Worm (Caenorhabditis elegans) whole organism, young adult: ENCODE results near the gene F56D6.23.
A peak's percentile ranks its signal among the peaks of the same experiment; 100 is the strongest.

Source experiments
- B0019.2 ChIP-seq: fragments of 200-800 bp; sonication (Bioruptor generic); conservative IDR thresholded peaks from 2 replicates; pipeline ENCODE4 v1.3.6; 2022; ENCODE audit warnings: missing genetic modification reagents, missing genetic modification characterization, missing compliant biosample characterization
- C17E4.6 ChIP-seq: fragments of 200-800 bp; sonication (Bioruptor generic); IDR thresholded peaks from 2 replicates; pipeline ENCODE4 v1.3.6; 2022; ENCODE audit warnings: missing genetic modification reagents, missing genetic modification characterization, missing compliant biosample characterization
- F33H1.4 ChIP-seq: fragments of 200-800 bp; sonication (Bioruptor generic); IDR thresholded peaks from 2 replicates; pipeline ENCODE4 v1.3.6; 2022; ENCODE audit warnings: missing genetic modification reagents, missing genetic modification characterization, missing compliant biosample characterization
- F52B5.7 ChIP-seq: sonication (generic microtip); optimal IDR thresholded peaks from 2 replicates; lab custom pipeline; 2016; ENCODE audit warnings: mild to moderate bottlenecking, missing genetic modification characterization, missing compliant biosample characterization
- F55B11.4 ChIP-seq: sonication (generic microtip); optimal IDR thresholded peaks from 2 replicates; lab custom pipeline; 2016; ENCODE audit warnings: missing compliant biosample characterization, missing genetic modification characterization, borderline replicate concordance; ENCODE audit not compliant: insufficient read depth
- F57A8.1 ChIP-seq: fragments of 200-800 bp; sonication (Bioruptor generic); optimal IDR thresholded peaks from 2 replicates; lab custom pipeline; 2018; ENCODE audit warnings: mild to moderate bottlenecking, missing genetic modification characterization, moderate library complexity, missing compliant biosample characterization
- F57C9.4 ChIP-seq: sonication (generic microtip); optimal IDR thresholded peaks from 2 replicates; lab custom pipeline; 2017; ENCODE audit warnings: mild to moderate bottlenecking, missing genetic modification characterization, missing compliant biosample characterization
- T26A5.8 ChIP-seq: sonication (generic microtip); optimal IDR thresholded peaks from 2 replicates; lab custom pipeline; 2016; ENCODE audit warnings: missing genetic modification characterization, missing compliant biosample characterization
- Y53G8AR.9 ChIP-seq: fragments of 200-800 bp; sonication (Bioruptor generic); conservative IDR thresholded peaks from 2 replicates; pipeline ENCODE4 v1.3.6; 2022; ENCODE audit warnings: missing genetic modification reagents, missing genetic modification characterization, missing compliant biosample characterization
- attf-3 ChIP-seq: fragments of 200-800 bp; sonication (Bioruptor generic); conservative IDR thresholded peaks from 2 replicates; pipeline ENCODE4 v1.3.6; 2022; ENCODE audit warnings: missing genetic modification reagents, missing genetic modification characterization, missing compliant biosample characterization
- cebp-1 ChIP-seq, 2 experiments: fragments of 200-800 bp in 1 of 2; sonication (Bioruptor generic) in 1 of 2; sonication (generic microtip) in 1 of 2; IDR thresholded peaks in 1 of 2; optimal IDR thresholded peaks in 1 of 2; 2 replicates each; pipeline versions ENCODE4 v1.3.6 to Lab custom; 2017 to 2022; ENCODE audit warnings: missing compliant biosample characterization in 2 of 2, missing genetic modification characterization in 2 of 2, mild to moderate bottlenecking in 1 of 2, missing genetic modification reagents in 1 of 2, moderate library complexity in 1 of 2
- ceh-100 ChIP-seq: fragments of 200-800 bp; sonication (Bioruptor generic); IDR thresholded peaks from 2 replicates; pipeline ENCODE4 v1.3.6; 2022; ENCODE audit warnings: missing genetic modification reagents, missing genetic modification characterization, missing compliant biosample characterization
- ceh-58 ChIP-seq: fragments of 200-800 bp; sonication (Bioruptor generic); IDR thresholded peaks from 2 replicates; pipeline ENCODE4 v1.3.6; 2022; ENCODE audit warnings: missing genetic modification characterization, missing compliant biosample characterization
- egl-44 ChIP-seq: fragments of 200-800 bp; sonication (Bioruptor generic); IDR thresholded peaks from 2 replicates; pipeline ENCODE4 v1.3.6; 2022; ENCODE audit warnings: missing genetic modification reagents, missing genetic modification characterization, missing compliant biosample characterization
- egrh-3 ChIP-seq: fragments of 200-800 bp; sonication (Bioruptor generic); IDR thresholded peaks from 2 replicates; pipeline ENCODE4 v1.3.6; 2022; ENCODE audit warnings: missing genetic modification reagents, missing genetic modification characterization, missing compliant biosample characterization
- gei-17 ChIP-seq: fragments of 200-800 bp; sonication (Bioruptor generic); optimal IDR thresholded peaks from 2 replicates; lab custom pipeline; 2018; ENCODE audit warnings: mild to moderate bottlenecking, missing genetic modification characterization, missing compliant biosample characterization
- hlh-12 ChIP-seq: sonication (generic microtip); optimal IDR thresholded peaks from 2 replicates; lab custom pipeline; 2016; ENCODE audit warnings: missing genetic modification characterization, missing compliant biosample characterization
- hlh-26 ChIP-seq: fragments of 200-800 bp; sonication (Bioruptor generic); conservative IDR thresholded peaks from 2 replicates; pipeline ENCODE4 v1.3.6; 2022; ENCODE audit warnings: missing genetic modification reagents, missing genetic modification characterization, missing compliant biosample characterization
- hmg-20 ChIP-seq: fragments of 200-800 bp; sonication (Bioruptor generic); IDR thresholded peaks from 2 replicates; pipeline ENCODE4 v1.3.6; 2022; ENCODE audit warnings: missing genetic modification reagents, missing genetic modification characterization, missing compliant biosample characterization
- let-607 ChIP-seq, 2 experiments: fragments of 200-800 bp in 1 of 2; sonication (Bioruptor generic) in 1 of 2; sonication (generic microtip) in 1 of 2; optimal IDR thresholded peaks; 2 replicates each; lab custom pipeline; 2016 to 2018; ENCODE audit warnings: mild to moderate bottlenecking in 2 of 2, missing compliant biosample characterization in 2 of 2, missing genetic modification characterization in 2 of 2, moderate library complexity in 2 of 2, missing genotype in 1 of 2
- lin-54 ChIP-seq: fragments of 200-800 bp; sonication (Bioruptor generic); optimal IDR thresholded peaks from 2 replicates; lab custom pipeline; 2018; ENCODE audit warnings: mild to moderate bottlenecking, missing genetic modification characterization, missing compliant biosample characterization
- lsy-27 ChIP-seq: sonication (generic microtip); optimal IDR thresholded peaks from 2 replicates; lab custom pipeline; 2017; ENCODE audit warnings: missing genetic modification characterization, mild to moderate bottlenecking, missing compliant biosample characterization, antibody characterized with exemption, missing genotype, borderline replicate concordance; ENCODE audit not compliant: insufficient read depth
- mes-4 ChIP-seq: sonication (generic microtip); optimal IDR thresholded peaks from 2 replicates; lab custom pipeline; 2016; ENCODE audit warnings: missing genotype, missing genetic modification characterization, missing compliant biosample characterization
- nhr-179 ChIP-seq: sonication (generic microtip); optimal IDR thresholded peaks from 2 replicates; lab custom pipeline; 2016; ENCODE audit warnings: mild to moderate bottlenecking, missing genetic modification characterization, missing compliant biosample characterization
- nhr-80 ChIP-seq: sonication (generic microtip); optimal IDR thresholded peaks from 2 replicates; lab custom pipeline; 2016; ENCODE audit warnings: missing genetic modification characterization, missing compliant biosample characterization
- pha-4 ChIP-seq: fragments of 150-350 bp; sonication (generic microtip); optimal IDR thresholded peaks from 2 replicates; lab custom pipeline; 2014; ENCODE audit warnings: missing biosample characterization, missing genetic modification reagents, missing genetic modification characterization
- unc-62 ChIP-seq: fragments of 150-350 bp; optimal IDR thresholded peaks from 2 replicates; lab custom pipeline; 2014; ENCODE audit warnings: missing biosample characterization, missing genetic modification reagents, missing genetic modification characterization
- zfh-2 ChIP-seq: fragments of 200-800 bp; sonication (Bioruptor generic); conservative IDR thresholded peaks from 2 replicates; pipeline ENCODE4 v1.3.6; 2022; ENCODE audit warnings: missing genetic modification reagents, missing genetic modification characterization, missing compliant biosample characterization

F56D6.23 gene

ce11 chrIV:3956705-3957104, 38.4 kb downstream of the F56D6.23 start, which contains the start of gene clec-74:
Gene clec-74, plus strand, starts transcription at chrIV:3957005.
- TF ChIP-seq hmg-20 (GFP tag; lab: Robert Waterston, UW) (no peak), let-607 (tag; optimal IDR thresholded peaks at IDR 0.05; lab: Kevin White, UChicago) (no peak), egrh-3 (no peak)

ce11 chrIV:3960396-3960795, 42.1 kb downstream of the F56D6.23 start, which contains the start of gene clec-75:
Gene clec-75, plus strand, starts transcription at chrIV:3960734.
- TF ChIP-seq C17E4.6 (GFP tag; lab: Robert Waterston, UW) (no peak), nhr-80 (peak; percentile 36), Y53G8AR.9 (GFP tag; lab: Robert Waterston, UW) (no peak), B0019.2 (GFP tag; lab: Robert Waterston, UW) (no peak)

- no peak for TF ChIP-seq egl-44
- TF ChIP-seq ceh-100: no peak
- no peak for TF ChIP-seq F57C9.4 (tag; lab: Kevin White, UChicago)
- TF ChIP-seq F57A8.1 (GFP tag; lab: Kevin White, UChicago): no peak
- TF ChIP-seq hlh-26 (GFP tag; lab: Robert Waterston, UW): no peak
- TF ChIP-seq lsy-27 (tag; lab: Kevin White, UChicago): no peak
- no peak for TF ChIP-seq F55B11.4
- TF ChIP-seq let-607 (tag; optimal IDR thresholded peaks at IDR 0.05; lab: Kevin White, UChicago): no peak
- no peak for TF ChIP-seq F33H1.4 (GFP tag; lab: Robert Waterston, UW)
- no peak for TF ChIP-seq lin-54 (GFP tag; lab: Kevin White, UChicago)
These were observed 44.3 kb downstream of the F56D6.23 start, which contains the start of gene Y46C8AM.1 for ce11 chrIV:3962584-3962983. Gene Y46C8AM.1, plus strand, starts transcription at chrIV:3962884.

ce11 chrIV:3963498-3963897, 45.2 kb downstream of the F56D6.23 start:
- no peak for TF ChIP-seq B0019.2 (GFP tag; lab: Robert Waterston, UW)
- TF ChIP-seq nhr-80: peak; percentile 13
- TF ChIP-seq, all 124 proteins: peak for 1

- TF ChIP-seq hlh-12 (tag; lab: Kevin White, UChicago) (no peak), unc-62 (GFP tag; lab: Kevin White, UChicago) (no peak), nhr-179 (tag; lab: Kevin White, UChicago) (no peak), pha-4 (no peak), cebp-1 (GFP tag; IDR thresholded peaks at IDR 0.05; lab: Robert Waterston, UW) (no peak), cebp-1 (tag; optimal IDR thresholded peaks at IDR 0.05; lab: Kevin White, UChicago) (no peak), zfh-2 (no peak), ceh-58 (GFP tag; lab: Robert Waterston, UW) (no peak), F52B5.7 (tag; lab: Kevin White, UChicago) (no peak), attf-3 (no peak), gei-17 (GFP tag; lab: Kevin White, UChicago) (no peak), mes-4 (no peak), C17E4.6 (GFP tag; lab: Robert Waterston, UW) (no peak), T26A5.8 (tag; lab: Kevin White, UChicago) (no peak)
- TF ChIP-seq, all 124 proteins: peak for 0
These were observed 46.8 kb downstream of the F56D6.23 start, which contains the start of gene clec-76 for ce11 chrIV:3965013-3965412. Gene clec-76, plus strand, starts transcription at chrIV:3965246.
